Worm (Caenorhabditis elegans) whole organism, early embryonic: ENCODE measurements around the gene ifas-1.
A peak's percentile ranks its signal among the peaks of the same experiment; 100 is the strongest.

Experiments
- B0310.2 ChIP-seq: sonication (generic microtip); optimal IDR thresholded peaks from 2 replicates; lab custom pipeline; 2016; ENCODE audit warnings: mild to moderate bottlenecking, missing genetic modification characterization, missing compliant biosample characterization
- F13C5.2 ChIP-seq: sonication (generic microtip); optimal IDR thresholded peaks from 2 replicates; lab custom pipeline; 2017; ENCODE audit warnings: mild to moderate bottlenecking, missing genetic modification characterization, inconsistent platforms, missing compliant biosample characterization
- aly-1 ChIP-seq: sonication (generic microtip); optimal IDR thresholded peaks from 2 replicates; lab custom pipeline; 2016; ENCODE audit warnings: missing genetic modification characterization, missing compliant biosample characterization
- ama-1 ChIP-seq: fragments of 150-350 bp; optimal IDR thresholded peaks from 2 replicates; lab custom pipeline; 2014
- ceh-13 ChIP-seq: fragments of 200-800 bp; sonication (Bioruptor generic); optimal IDR thresholded peaks from 2 replicates; lab custom pipeline; 2018; ENCODE audit warnings: mild to moderate bottlenecking, missing genetic modification characterization, missing compliant biosample characterization
- ceh-36 ChIP-seq: sonication (generic microtip); optimal IDR thresholded peaks from 2 replicates; lab custom pipeline; 2016; ENCODE audit warnings: missing genetic modification characterization, inconsistent platforms, missing compliant biosample characterization
- flt-1 ChIP-seq: fragments of 200-800 bp; sonication (Bioruptor generic); IDR thresholded peaks from 2 replicates; pipeline ENCODE4 v1.3.6; 2022; ENCODE audit warnings: missing genetic modification characterization, missing compliant biosample characterization
- hmbx-1 ChIP-seq: sonication (generic microtip); optimal IDR thresholded peaks from 2 replicates; lab custom pipeline; 2016; ENCODE audit warnings: mild to moderate bottlenecking, missing genetic modification characterization, missing compliant biosample characterization
- hmg-4 ChIP-seq: fragments of 200-800 bp; sonication (Bioruptor generic); optimal IDR thresholded peaks from 2 replicates; lab custom pipeline; 2018; ENCODE audit warnings: mild to moderate bottlenecking, missing genetic modification characterization, missing compliant biosample characterization
- hnd-1 ChIP-seq: sonication (generic microtip); optimal IDR thresholded peaks from 2 replicates; lab custom pipeline; 2016; ENCODE audit warnings: missing genetic modification characterization, missing compliant biosample characterization
- pes-1 ChIP-seq: fragments of 200-800 bp; sonication (Bioruptor generic); IDR thresholded peaks from 2 replicates; pipeline ENCODE4 v1.3.6; 2022; ENCODE audit warnings: missing genetic modification reagents, missing genetic modification characterization, missing compliant biosample characterization
- scrt-1 ChIP-seq: fragments of 200-800 bp; sonication (Bioruptor generic); IDR thresholded peaks from 2 replicates; pipeline ENCODE4 v1.3.6; 2022; ENCODE audit warnings: missing genetic modification characterization, missing compliant biosample characterization
- sea-1 ChIP-seq: fragments of 200-800 bp; sonication (Bioruptor generic); conservative IDR thresholded peaks from 2 replicates; pipeline ENCODE4 v1.3.6; 2022; ENCODE audit warnings: missing genetic modification characterization, missing compliant biosample characterization
- tbx-11 ChIP-seq: fragments of 200-800 bp; sonication (Bioruptor generic); IDR thresholded peaks from 2 replicates; pipeline ENCODE4 v1.3.6; 2022; ENCODE audit warnings: missing genetic modification characterization, missing compliant biosample characterization
- tbx-37 ChIP-seq: fragments of 200-800 bp; sonication (Bioruptor generic); conservative IDR thresholded peaks from 2 replicates; pipeline ENCODE4 v1.3.6; 2022; ENCODE audit warnings: missing genetic modification reagents, missing genetic modification characterization, missing compliant biosample characterization
- tra-4 ChIP-seq: sonication (generic microtip); optimal IDR thresholded peaks from 2 replicates; lab custom pipeline; 2017; ENCODE audit warnings: missing genetic modification characterization, missing compliant biosample characterization

ifas-1 gene

ce11 chrII:3716455-3716854, 27.9 kb upstream of the ifas-1 start, which contains the start of gene srh-99:
Gene srh-99, minus strand, starts transcription at chrII:3716555.
- no peak for TF ChIP-seq aly-1 (tag; lab: Kevin White, UChicago)
- no peak for TF ChIP-seq hmg-4 (GFP tag; lab: Kevin White, UChicago)
- TF ChIP-seq scrt-1 (GFP tag; lab: Robert Waterston, UW): no peak
- no peak for TF ChIP-seq hmbx-1
- no peak for TF ChIP-seq sea-1
- TF ChIP-seq ama-1 (lab: Kevin White, UChicago): no peak
- no peak for TF ChIP-seq flt-1 (GFP tag; lab: Robert Waterston, UW)
- TF ChIP-seq pes-1 (GFP tag; lab: Robert Waterston, UW): no peak
- no peak for TF ChIP-seq F13C5.2
- TF ChIP-seq ceh-13 (GFP tag; lab: Kevin White, UChicago): no peak
- no peak for TF ChIP-seq B0310.2

ce11 chrII:3714595-3714994, 26.1 kb upstream of the ifas-1 start, which contains the start of gene srh-100:
Gene srh-100, minus strand, starts transcription at chrII:3714695.
- TF ChIP-seq ceh-36 (no peak), F13C5.2 (no peak), hmbx-1 (no peak), ceh-13 (GFP tag; lab: Kevin White, UChicago) (no peak), ama-1 (lab: Kevin White, UChicago) (no peak), B0310.2 (no peak), hnd-1 (no peak), tbx-37 (no peak), tbx-11 (GFP tag; lab: Robert Waterston, UW) (no peak), aly-1 (tag; lab: Kevin White, UChicago) (no peak), pes-1 (GFP tag; lab: Robert Waterston, UW) (no peak), scrt-1 (GFP tag; lab: Robert Waterston, UW) (no peak)

- no peak for TF ChIP-seq ama-1 (lab: Kevin White, UChicago)
- peak; percentile 51 for TF ChIP-seq ceh-36
- TF ChIP-seq tbx-11 (GFP tag; lab: Robert Waterston, UW): no peak
Measured at ce11 chrII:3711047-3711446, 22.5 kb upstream of the ifas-1 start, which contains the start of gene fbxc-53. Gene fbxc-53, plus strand, starts transcription at chrII:3711291.

- TF ChIP-seq F13C5.2: no peak
Measured at ce11 chrII:3709255-3709654, 20.7 kb upstream of the ifas-1 start, which contains the start of gene srx-110. Gene srx-110, plus strand, starts transcription at chrII:3709555.

ce11 chrII:3705320-3705719, 16.8 kb upstream of the ifas-1 start, which contains the start of gene srx-108:
Gene srx-108, plus strand, starts transcription at chrII:3705620.
- TF ChIP-seq scrt-1 (GFP tag; lab: Robert Waterston, UW) (no peak), tbx-37 (no peak), hmg-4 (GFP tag; lab: Kevin White, UChicago) (no peak), ama-1 (lab: Kevin White, UChicago) (no peak)

- TF ChIP-seq scrt-1 (GFP tag; lab: Robert Waterston, UW) (no peak), flt-1 (GFP tag; lab: Robert Waterston, UW) (no peak), hnd-1 (no peak), F13C5.2 (no peak), ceh-13 (GFP tag; lab: Kevin White, UChicago) (no peak), tra-4 (tag; lab: Kevin White, UChicago) (no peak), B0310.2 (no peak), tbx-37 (no peak)
Measured at ce11 chrII:3701305-3701704, 12.8 kb upstream of the ifas-1 start, which contains the start of gene srx-105. Gene srx-105, minus strand, starts transcription at chrII:3701405.

- TF ChIP-seq tra-4 (tag; lab: Kevin White, UChicago) (no peak), B0310.2 (no peak), hmg-4 (GFP tag; lab: Kevin White, UChicago) (no peak), hmbx-1 (no peak), pes-1 (GFP tag; lab: Robert Waterston, UW) (no peak), scrt-1 (GFP tag; lab: Robert Waterston, UW) (no peak), tbx-11 (GFP tag; lab: Robert Waterston, UW) (no peak), aly-1 (tag; lab: Kevin White, UChicago) (no peak), F13C5.2 (no peak), ceh-13 (GFP tag; lab: Kevin White, UChicago) (no peak), ceh-36 (no peak)
Measured at ce11 chrII:3699591-3699990, 11.1 kb upstream of the ifas-1 start, which contains the start of gene srx-104. Gene srx-104, minus strand, starts transcription at chrII:3699691.

ce11 chrII:3694664-3695063, 6.1 kb upstream of the ifas-1 start, which contains the start of gene srx-102:
Gene srx-102, minus strand, starts transcription at chrII:3694764.
- no peak for TF ChIP-seq tra-4 (tag; lab: Kevin White, UChicago)
- no peak for TF ChIP-seq aly-1 (tag; lab: Kevin White, UChicago)

ce11 chrII:3690646-3691045, 2.1 kb upstream of the ifas-1 start, which contains the start of gene srx-101:
Gene srx-101, minus strand, starts transcription at chrII:3690746.
- TF ChIP-seq ceh-13 (GFP tag; lab: Kevin White, UChicago) (no peak), ama-1 (lab: Kevin White, UChicago) (no peak), pes-1 (GFP tag; lab: Robert Waterston, UW) (no peak), hnd-1 (no peak), tra-4 (tag; lab: Kevin White, UChicago) (no peak), F13C5.2 (no peak), hmbx-1 (no peak), sea-1 (no peak), scrt-1 (GFP tag; lab: Robert Waterston, UW) (no peak), hmg-4 (GFP tag; lab: Kevin White, UChicago) (no peak), tbx-37 (no peak)
